Worm (Caenorhabditis elegans) whole organism, young adult: ENCODE data around the gene ZC13.2.

Experiments used
- aptf-3 ChIP-seq: fragments of 200-800 bp; sonication (Bioruptor generic); IDR thresholded peaks from 2 replicates; pipeline ENCODE4 v1.3.6; 2022; ENCODE audit warnings: missing genetic modification characterization, missing compliant biosample characterization
- attf-6 ChIP-seq: fragments of 200-800 bp; sonication (Bioruptor generic); IDR thresholded peaks from 2 replicates; pipeline ENCODE4 v1.3.6; 2022; ENCODE audit warnings: missing genetic modification reagents, missing genetic modification characterization, missing compliant biosample characterization
- egl-44 ChIP-seq: fragments of 200-800 bp; sonication (Bioruptor generic); IDR thresholded peaks from 2 replicates; pipeline ENCODE4 v1.3.6; 2022; ENCODE audit warnings: missing genetic modification reagents, missing genetic modification characterization, missing compliant biosample characterization
- him-1 ChIP-seq: sonication (generic microtip); optimal IDR thresholded peaks from 2 replicates; lab custom pipeline; 2016; ENCODE audit warnings: missing genotype, missing genetic modification reagents, missing genetic modification characterization, missing compliant biosample characterization
- mcd-1 ChIP-seq: fragments of 200-800 bp; sonication (Bioruptor generic); IDR thresholded peaks from 2 replicates; pipeline ENCODE4 v1.3.6; 2022; ENCODE audit warnings: missing genetic modification reagents, missing genetic modification characterization, missing compliant biosample characterization
- pha-4 ChIP-seq: fragments of 150-350 bp; sonication (generic microtip); optimal IDR thresholded peaks from 2 replicates; lab custom pipeline; 2014; ENCODE audit warnings: missing biosample characterization, missing genetic modification reagents, missing genetic modification characterization
- xnd-1 ChIP-seq: sonication (generic microtip); optimal IDR thresholded peaks from 2 replicates; lab custom pipeline; 2016; ENCODE audit warnings: missing genotype, missing genetic modification reagents, missing genetic modification characterization, missing compliant biosample characterization

DNA sequence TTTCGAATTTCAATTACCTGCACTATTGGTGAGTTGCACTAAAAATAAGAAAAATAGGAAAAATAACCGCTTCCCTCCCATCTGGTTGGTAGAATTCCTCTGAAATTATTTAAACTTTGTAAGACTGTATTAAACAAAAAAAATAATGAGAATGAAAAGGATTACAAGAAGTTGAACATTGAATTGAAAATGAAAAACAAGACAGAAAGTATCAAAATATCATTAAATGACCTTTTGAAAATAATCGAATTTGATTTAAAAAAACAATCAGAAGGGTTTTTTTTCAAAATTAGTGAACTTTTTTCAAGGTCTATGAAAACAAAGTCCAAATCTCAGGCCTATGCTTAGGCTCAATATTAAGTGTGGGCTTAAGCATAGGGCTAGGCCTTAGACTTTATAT lies 29.0 kb upstream of the ZC13.2 start, which contains the start of gene igcm-1:
- TF ChIP-seq xnd-1 (tag; lab: Kevin White, UChicago), result no peak
- no peak for TF ChIP-seq aptf-3 (GFP tag; lab: Robert Waterston, UW)
- TF ChIP-seq attf-6 (GFP tag; lab: Robert Waterston, UW), result no peak
- no peak for TF ChIP-seq mcd-1 (GFP tag; lab: Robert Waterston, UW)
- no peak for TF ChIP-seq him-1 (tag; lab: Kevin White, UChicago)
- TF ChIP-seq egl-44 (GFP tag; lab: Robert Waterston, UW), result no peak
- no peak for TF ChIP-seq pha-4
